Worm (Caenorhabditis elegans): ENCODE measurements around the gene tars-1.

tars-1 gene

ce11 chrII:11713569-11713968 lies 18.1 kb upstream of the tars-1 start, which contains the start of gene F13D12.10 (continued):
- TF ChIP-seq alr-1 (tag; optimal IDR thresholded peaks at IDR 0.05; ENCODE audit: borderline replicate concordance) = no peak
- no peak for TF ChIP-seq pag-3 (tag; optimal IDR thresholded peaks at IDR 0.05; ENCODE audit: borderline replicate concordance, insufficient read depth)
- no peak for TF ChIP-seq lin-15B (tag; optimal IDR thresholded peaks at IDR 0.05)
- no peak for TF ChIP-seq sup-37 (GFP tag; optimal IDR thresholded peaks at IDR 0.05)
- TF ChIP-seq ceh-82 (tag; optimal IDR thresholded peaks at IDR 0.05) = no peak
- no peak for TF ChIP-seq zag-1 (tag; optimal IDR thresholded peaks at IDR 0.05)
- no peak for TF ChIP-seq ztf-11 (tag; optimal IDR thresholded peaks at IDR 0.05)
- no peak for TF ChIP-seq egl-27 (tag; optimal IDR thresholded peaks at IDR 0.05)
- TF ChIP-seq ceh-88 (GFP tag; IDR thresholded peaks at IDR 0.05) = no peak
- TF ChIP-seq nhr-84 (tag; optimal IDR thresholded peaks at IDR 0.05) = no peak
- TF ChIP-seq nhr-237 (tag; optimal IDR thresholded peaks at IDR 0.05) = no peak
- no peak for TF ChIP-seq pax-3 (tag; optimal IDR thresholded peaks at IDR 0.05)
- no peak for TF ChIP-seq lin-35 (GFP tag; optimal IDR thresholded peaks at IDR 0.05)
- no peak for TF ChIP-seq aly-2 (tag; optimal IDR thresholded peaks at IDR 0.05)

- TF ChIP-seq lin-13 (GFP tag; optimal IDR thresholded peaks at IDR 0.05) (no peak), efl-1 (optimal IDR thresholded peaks at IDR 0.05) (no peak), efl-1 (GFP tag; optimal IDR thresholded peaks at IDR 0.05 in 1 of 2) (peak in 1 of 2 experiments; percentile 15), blmp-1 (tag; optimal IDR thresholded peaks at IDR 0.05) (peak; percentile 97)
Measured at ce11 chrII:11710771-11711170, 15.3 kb upstream of the tars-1 start.

- TF ChIP-seq Y116A8C.19 (tag; optimal IDR thresholded peaks at IDR 0.05; ENCODE audit: borderline replicate concordance) (no peak), F16B12.6 (tag; optimal IDR thresholded peaks at IDR 0.05) (no peak), xbp-1 (tag; optimal IDR thresholded peaks at IDR 0.05) (no peak), sox-4 (tag; optimal IDR thresholded peaks at IDR 0.05) (no peak), dpl-1 (GFP tag; optimal IDR thresholded peaks at IDR 0.05) (no peak)
Measured at ce11 chrII:11709464-11709863, 14.0 kb upstream of the tars-1 start, which contains the start of gene fcmt-1. fcmt-1 (minus strand) TSS chrII:11709564.

- TF ChIP-seq nhr-85 (tag) (peak; percentile 32), elt-3 (tag; optimal IDR thresholded peaks at IDR 0.05) (peak in 1 of 6 experiments; percentile 13), lin-35 (GFP tag; optimal IDR thresholded peaks at IDR 0.05) (peak in 1 of 2 experiments; percentile 3), lin-14 (GFP tag; optimal IDR thresholded peaks at IDR 0.05) (no peak), nhr-90 (tag; optimal IDR thresholded peaks at IDR 0.05; ENCODE audit: poor library complexity) (peak; percentile 7), blmp-1 (tag; optimal IDR thresholded peaks at IDR 0.05) (peak; percentile 71), dsc-1 (tag; optimal IDR thresholded peaks at IDR 0.05) (no peak), nhr-71 (tag; optimal IDR thresholded peaks at IDR 0.05) (peak; percentile 15), fkh-4 (tag; optimal IDR thresholded peaks at IDR 0.05; ENCODE audit: borderline replicate concordance) (no peak)
Measured at ce11 chrII:11705787-11706186, 10.3 kb upstream of the tars-1 start, which contains the start of gene VF13D12L.3. VF13D12L.3 (plus strand) TSS chrII:11706009.

ce11 chrII:11700635-11701034 lies 5.2 kb upstream of the tars-1 start:
- TF ChIP-seq nhr-237 (tag; optimal IDR thresholded peaks at IDR 0.05) = no peak
- no peak for TF ChIP-seq efl-1 (optimal IDR thresholded peaks at IDR 0.05)
- TF ChIP-seq efl-1 (GFP tag; optimal IDR thresholded peaks at IDR 0.05 in 1 of 2) = no peak
- TF ChIP-seq lin-15B (tag; optimal IDR thresholded peaks at IDR 0.05) = no peak
- TF ChIP-seq snu-23 (GFP tag; optimal IDR thresholded peaks at IDR 0.05) = no peak
- TF ChIP-seq nhr-84 (tag; optimal IDR thresholded peaks at IDR 0.05) = no peak
- no peak for TF ChIP-seq swsn-7 (tag; optimal IDR thresholded peaks at IDR 0.05)
- no peak for TF ChIP-seq nhr-71 (tag; optimal IDR thresholded peaks at IDR 0.05)
- TF ChIP-seq unc-130 (tag; optimal IDR thresholded peaks at IDR 0.05) = no peak
- no peak for TF ChIP-seq lir-3 (tag; optimal IDR thresholded peaks at IDR 0.05; ENCODE audit: poor library complexity)
- TF ChIP-seq irx-1 (tag; optimal IDR thresholded peaks at IDR 0.05) = no peak
- no peak for TF ChIP-seq unc-86 (tag; optimal IDR thresholded peaks at IDR 0.05)
- no peak for TF ChIP-seq sox-4 (tag; optimal IDR thresholded peaks at IDR 0.05)
- TF ChIP-seq sup-37 (GFP tag; optimal IDR thresholded peaks at IDR 0.05) = no peak
- TF ChIP-seq ztf-11 (tag; optimal IDR thresholded peaks at IDR 0.05) = no peak
- no peak for TF ChIP-seq pag-3 (tag; optimal IDR thresholded peaks at IDR 0.05; ENCODE audit: borderline replicate concordance, insufficient read depth)
- TF ChIP-seq grh-1 (GFP tag; IDR thresholded peaks at IDR 0.05) = no peak
